Worm (Caenorhabditis elegans) whole organism, young adult: Measurements from ENCODE around the gene B0495.9.

Source experiments
- B0261.1 ChIP-seq: sonication (generic microtip); optimal IDR thresholded peaks from 2 replicates; lab custom pipeline; 2016; ENCODE audit warnings: mild to moderate bottlenecking, missing genetic modification characterization, moderate library complexity, missing compliant biosample characterization
- D2030.7 ChIP-seq: fragments of 200-800 bp; sonication (Bioruptor generic); IDR thresholded peaks from 2 replicates; pipeline ENCODE4 v1.3.6; 2022; ENCODE audit warnings: missing genetic modification reagents, missing genetic modification characterization, missing compliant biosample characterization
- F10E7.11 ChIP-seq: sonication (generic microtip); optimal IDR thresholded peaks from 2 replicates; lab custom pipeline; 2017; ENCODE audit warnings: mild to moderate bottlenecking, missing genetic modification characterization, moderate library complexity, missing compliant biosample characterization
- F33H1.4 ChIP-seq: fragments of 200-800 bp; sonication (Bioruptor generic); IDR thresholded peaks from 2 replicates; pipeline ENCODE4 v1.3.6; 2022; ENCODE audit warnings: missing genetic modification reagents, missing genetic modification characterization, missing compliant biosample characterization
- F37B4.10 ChIP-seq: fragments of 200-800 bp; sonication (Bioruptor generic); IDR thresholded peaks from 2 replicates; pipeline ENCODE4 v1.3.6; 2022; ENCODE audit warnings: missing genetic modification characterization, missing compliant biosample characterization
- F52B5.7 ChIP-seq: sonication (generic microtip); optimal IDR thresholded peaks from 2 replicates; lab custom pipeline; 2016; ENCODE audit warnings: mild to moderate bottlenecking, missing genetic modification characterization, missing compliant biosample characterization
- F57C9.4 ChIP-seq: sonication (generic microtip); optimal IDR thresholded peaks from 2 replicates; lab custom pipeline; 2017; ENCODE audit warnings: mild to moderate bottlenecking, missing genetic modification characterization, missing compliant biosample characterization
- K11D2.4 ChIP-seq: fragments of 200-800 bp; sonication (Bioruptor generic); IDR thresholded peaks from 2 replicates; pipeline ENCODE4 v1.3.6; 2022; ENCODE audit warnings: missing genetic modification reagents, missing genetic modification characterization, missing compliant biosample characterization
- attf-3 ChIP-seq: fragments of 200-800 bp; sonication (Bioruptor generic); conservative IDR thresholded peaks from 2 replicates; pipeline ENCODE4 v1.3.6; 2022; ENCODE audit warnings: missing genetic modification reagents, missing genetic modification characterization, missing compliant biosample characterization
- attf-6 ChIP-seq: fragments of 200-800 bp; sonication (Bioruptor generic); IDR thresholded peaks from 2 replicates; pipeline ENCODE4 v1.3.6; 2022; ENCODE audit warnings: missing genetic modification reagents, missing genetic modification characterization, missing compliant biosample characterization
- bed-2 ChIP-seq: fragments of 200-800 bp; sonication (Bioruptor generic); IDR thresholded peaks from 2 replicates; pipeline ENCODE4 v1.3.6; 2022; ENCODE audit warnings: missing genetic modification reagents, missing genetic modification characterization, missing compliant biosample characterization
- cebp-1 ChIP-seq, 2 experiments: fragments of 200-800 bp in 1 of 2; sonication (Bioruptor generic) in 1 of 2; sonication (generic microtip) in 1 of 2; IDR thresholded peaks in 1 of 2; optimal IDR thresholded peaks in 1 of 2; 2 replicates each; pipeline versions ENCODE4 v1.3.6 to Lab custom; 2017 to 2022; ENCODE audit warnings: missing compliant biosample characterization in 2 of 2, missing genetic modification characterization in 2 of 2, mild to moderate bottlenecking in 1 of 2, missing genetic modification reagents in 1 of 2, moderate library complexity in 1 of 2
- ceh-27 ChIP-seq: fragments of 200-800 bp; sonication (Bioruptor generic); optimal IDR thresholded peaks from 2 replicates; lab custom pipeline; 2018; ENCODE audit warnings: mild to moderate bottlenecking, missing genetic modification characterization, moderate library complexity, missing compliant biosample characterization
- ceh-79 ChIP-seq: sonication (generic microtip); optimal IDR thresholded peaks from 2 replicates; lab custom pipeline; 2017; ENCODE audit warnings: mild to moderate bottlenecking, missing genetic modification characterization, missing compliant biosample characterization
- egl-44 ChIP-seq: fragments of 200-800 bp; sonication (Bioruptor generic); IDR thresholded peaks from 2 replicates; pipeline ENCODE4 v1.3.6; 2022; ENCODE audit warnings: missing genetic modification reagents, missing genetic modification characterization, missing compliant biosample characterization
- egrh-3 ChIP-seq: fragments of 200-800 bp; sonication (Bioruptor generic); IDR thresholded peaks from 2 replicates; pipeline ENCODE4 v1.3.6; 2022; ENCODE audit warnings: missing genetic modification reagents, missing genetic modification characterization, missing compliant biosample characterization
- fkh-3 ChIP-seq: sonication (generic microtip); optimal IDR thresholded peaks from 2 replicates; lab custom pipeline; 2016; ENCODE audit warnings: mild to moderate bottlenecking, missing genetic modification characterization, missing compliant biosample characterization
- him-1 ChIP-seq: sonication (generic microtip); optimal IDR thresholded peaks from 2 replicates; lab custom pipeline; 2016; ENCODE audit warnings: missing genotype, missing genetic modification reagents, missing genetic modification characterization, missing compliant biosample characterization
- hlh-12 ChIP-seq: sonication (generic microtip); optimal IDR thresholded peaks from 2 replicates; lab custom pipeline; 2016; ENCODE audit warnings: missing genetic modification characterization, missing compliant biosample characterization
- hlh-26 ChIP-seq: fragments of 200-800 bp; sonication (Bioruptor generic); conservative IDR thresholded peaks from 2 replicates; pipeline ENCODE4 v1.3.6; 2022; ENCODE audit warnings: missing genetic modification reagents, missing genetic modification characterization, missing compliant biosample characterization
- hmg-1.2 ChIP-seq: fragments of 200-800 bp; sonication (Bioruptor generic); IDR thresholded peaks from 2 replicates; pipeline ENCODE4 v1.3.6; 2022; ENCODE audit warnings: missing genetic modification reagents, missing genetic modification characterization, missing compliant biosample characterization
- hrde-1 ChIP-seq: sonication (generic microtip); optimal IDR thresholded peaks from 2 replicates; lab custom pipeline; 2016; ENCODE audit warnings: missing genetic modification characterization, mild to moderate bottlenecking, missing compliant biosample characterization, moderate library complexity, missing genotype, missing genetic modification reagents, borderline replicate concordance
- lsy-27 ChIP-seq: sonication (generic microtip); optimal IDR thresholded peaks from 2 replicates; lab custom pipeline; 2017; ENCODE audit warnings: missing genetic modification characterization, mild to moderate bottlenecking, missing compliant biosample characterization, antibody characterized with exemption, missing genotype, borderline replicate concordance; ENCODE audit not compliant: insufficient read depth
- madf-3 ChIP-seq: fragments of 200-800 bp; sonication (Bioruptor generic); IDR thresholded peaks from 2 replicates; pipeline ENCODE4 v1.3.6; 2022; ENCODE audit warnings: missing genetic modification reagents, missing genetic modification characterization, missing compliant biosample characterization
- madf-6 ChIP-seq: fragments of 200-800 bp; sonication (Bioruptor generic); IDR thresholded peaks from 2 replicates; pipeline ENCODE4 v1.3.6; 2022; ENCODE audit warnings: missing genetic modification reagents, missing genetic modification characterization, missing compliant biosample characterization
- mes-4 ChIP-seq: sonication (generic microtip); optimal IDR thresholded peaks from 2 replicates; lab custom pipeline; 2016; ENCODE audit warnings: missing genotype, missing genetic modification characterization, missing compliant biosample characterization
- mxl-1 ChIP-seq: sonication (generic microtip); optimal IDR thresholded peaks from 2 replicates; lab custom pipeline; 2016; ENCODE audit warnings: missing genetic modification characterization, missing compliant biosample characterization
- nfya-2 ChIP-seq: fragments of 200-800 bp; sonication (Bioruptor generic); IDR thresholded peaks from 2 replicates; pipeline ENCODE4 v1.3.6; 2022; ENCODE audit warnings: missing genetic modification reagents, missing genetic modification characterization, missing compliant biosample characterization
- rcor-1 ChIP-seq: fragments of 200-800 bp; sonication (Bioruptor generic); IDR thresholded peaks from 2 replicates; pipeline ENCODE4 v1.3.6; 2022; ENCODE audit warnings: missing genetic modification reagents, missing genetic modification characterization, missing compliant biosample characterization
- snpc-1.1 ChIP-seq: sonication (generic microtip); optimal IDR thresholded peaks from 2 replicates; lab custom pipeline; 2017; ENCODE audit warnings: missing genetic modification characterization, mild to moderate bottlenecking, missing compliant biosample characterization, antibody characterized with exemption, moderate library complexity, missing genotype, missing genetic modification reagents; ENCODE audit not compliant: insufficient read depth
- tlf-1 ChIP-seq: fragments of 200-800 bp; sonication (Bioruptor generic); optimal IDR thresholded peaks from 2 replicates; lab custom pipeline; 2018; ENCODE audit warnings: mild to moderate bottlenecking, missing genetic modification characterization, missing compliant biosample characterization
- zfh-2 ChIP-seq: fragments of 200-800 bp; sonication (Bioruptor generic); conservative IDR thresholded peaks from 2 replicates; pipeline ENCODE4 v1.3.6; 2022; ENCODE audit warnings: missing genetic modification reagents, missing genetic modification characterization, missing compliant biosample characterization
- ztf-18 ChIP-seq: sonication (generic microtip); optimal IDR thresholded peaks from 2 replicates; lab custom pipeline; 2016; ENCODE audit warnings: missing genotype, mild to moderate bottlenecking, missing genetic modification characterization, missing compliant biosample characterization
- ztf-26 ChIP-seq: sonication (generic microtip); optimal IDR thresholded peaks from 2 replicates; lab custom pipeline; 2017; ENCODE audit warnings: missing genetic modification characterization, missing compliant biosample characterization
- ztf-3 ChIP-seq: fragments of 200-800 bp; sonication (Bioruptor generic); optimal IDR thresholded peaks from 2 replicates; lab custom pipeline; 2018; ENCODE audit warnings: mild to moderate bottlenecking, missing genetic modification characterization, missing compliant biosample characterization

The B0495.9 gene

ce11 chrII:7666967-7667366 is 41.5 kb downstream of the B0495.9 start, which contains the start of gene lir-2:
lir-2 (plus strand) TSS chrII:7667267.
- TF ChIP-seq him-1 (tag; lab: Kevin White, UChicago) (no peak), hmg-1.2 (GFP tag; lab: Robert Waterston, UW) (peak; percentile 29; the same call in 1 of the 2 replicates), egl-44 (GFP tag; lab: Robert Waterston, UW) (no peak), attf-3 (GFP tag; lab: Robert Waterston, UW) (no peak), D2030.7 (GFP tag; lab: Robert Waterston, UW) (no peak), F33H1.4 (no peak), F57C9.4 (tag; lab: Kevin White, UChicago) (no peak), F52B5.7 (tag; lab: Kevin White, UChicago) (no peak), ztf-26 (tag; lab: Kevin White, UChicago) (no peak), zfh-2 (GFP tag; lab: Robert Waterston, UW) (0 out of 2 replicates have a peak, but pooled peaks have one; percentile 22), attf-6 (GFP tag; lab: Robert Waterston, UW) (no peak), hlh-12 (tag; lab: Kevin White, UChicago) (no peak), mes-4 (tag; lab: Kevin White, UChicago) (no peak), egrh-3 (GFP tag; lab: Robert Waterston, UW) (no peak), bed-2 (GFP tag; lab: Robert Waterston, UW) (no peak), ztf-3 (GFP tag; lab: Kevin White, UChicago) (no peak), ceh-27 (GFP tag; lab: Kevin White, UChicago) (peak; percentile 10), hlh-26 (GFP tag; lab: Robert Waterston, UW) (no peak), mxl-1 (tag; lab: Kevin White, UChicago) (no peak), rcor-1 (GFP tag; lab: Robert Waterston, UW) (peak; percentile 21; the same call in 1 of the 2 replicates), madf-6 (GFP tag; lab: Robert Waterston, UW) (0 out of 2 replicates have a peak, but pooled peaks have one; percentile 19), hrde-1 (tag; lab: Kevin White, UChicago) (peak; percentile 10), tlf-1 (GFP tag; lab: Kevin White, UChicago) (no peak), nfya-2 (GFP tag; lab: Robert Waterston, UW) (no peak), ceh-79 (tag; lab: Kevin White, UChicago) (no peak), ztf-18 (tag; lab: Kevin White, UChicago) (no peak), madf-3 (GFP tag; lab: Robert Waterston, UW) (0 out of 2 replicates have a peak, but pooled peaks have one; percentile 28), F10E7.11 (tag; lab: Kevin White, UChicago) (no peak), B0261.1 (no peak), fkh-3 (no peak), snpc-1.1 (tag; lab: Kevin White, UChicago) (no peak), K11D2.4 (GFP tag; lab: Robert Waterston, UW) (no peak), cebp-1 (GFP tag; IDR thresholded peaks at IDR 0.05; lab: Robert Waterston, UW) (no peak), cebp-1 (tag; optimal IDR thresholded peaks at IDR 0.05; lab: Kevin White, UChicago) (peak; percentile 20)

- 0 out of 2 replicates have a peak, but pooled peaks have one; percentile 9 for TF ChIP-seq F37B4.10
- no peak for TF ChIP-seq lsy-27 (tag; lab: Kevin White, UChicago)
These were observed 42.2 kb downstream of the B0495.9 start for ce11 chrII:7666338-7666737.
